Worm (Caenorhabditis elegans) whole organism, young adult: ENCODE data around the gene ZK380.2.

Experiments used
- B0035.1 ChIP-seq: sonication (generic microtip); optimal IDR thresholded peaks from 2 replicates; lab custom pipeline; 2016; ENCODE audit warnings: missing genetic modification characterization, mild to moderate bottlenecking, missing compliant biosample characterization, missing genotype, missing genetic modification reagents
- B0336.3 ChIP-seq: fragments of 200-800 bp; sonication (Bioruptor generic); IDR thresholded peaks from 2 replicates; pipeline ENCODE4 v1.3.6; 2022; ENCODE audit warnings: missing genetic modification characterization, missing compliant biosample characterization
- F22D6.2 ChIP-seq: sonication (generic microtip); optimal IDR thresholded peaks from 2 replicates; lab custom pipeline; 2016; ENCODE audit warnings: mild to moderate bottlenecking, missing genetic modification characterization, missing compliant biosample characterization
- Y53F4B.3 ChIP-seq: fragments of 200-800 bp; sonication (Bioruptor generic); IDR thresholded peaks from 2 replicates; pipeline ENCODE4 v1.3.6; 2022; ENCODE audit warnings: missing genetic modification reagents, missing genetic modification characterization, missing compliant biosample characterization
- ama-1 ChIP-seq, 3 experiments: fragments of 150-350 bp in 1 of 3; sonication (generic microtip) in 2 of 3; optimal IDR thresholded peaks; 2 replicates each; lab custom pipeline; 2014 to 2018; ENCODE audit warnings: missing biosample characterization in 2 of 3, missing genetic modification characterization in 2 of 3, missing genetic modification reagents in 2 of 3
- aptf-3 ChIP-seq: fragments of 200-800 bp; sonication (Bioruptor generic); IDR thresholded peaks from 2 replicates; pipeline ENCODE4 v1.3.6; 2022; ENCODE audit warnings: missing genetic modification characterization, missing compliant biosample characterization
- bed-2 ChIP-seq: fragments of 200-800 bp; sonication (Bioruptor generic); IDR thresholded peaks from 2 replicates; pipeline ENCODE4 v1.3.6; 2022; ENCODE audit warnings: missing genetic modification reagents, missing genetic modification characterization, missing compliant biosample characterization
- ets-4 ChIP-seq: fragments of 200-800 bp; sonication (Bioruptor generic); optimal IDR thresholded peaks from 2 replicates; lab custom pipeline; 2018; ENCODE audit warnings: mild to moderate bottlenecking, missing genetic modification characterization, missing compliant biosample characterization
- nfya-2 ChIP-seq: fragments of 200-800 bp; sonication (Bioruptor generic); IDR thresholded peaks from 2 replicates; pipeline ENCODE4 v1.3.6; 2022; ENCODE audit warnings: missing genetic modification reagents, missing genetic modification characterization, missing compliant biosample characterization
- pha-4 ChIP-seq: fragments of 150-350 bp; sonication (generic microtip); optimal IDR thresholded peaks from 2 replicates; lab custom pipeline; 2014; ENCODE audit warnings: missing biosample characterization, missing genetic modification reagents, missing genetic modification characterization
- snpc-4 ChIP-seq, 5 experiments: fragments of 150-350 bp in 1 of 5; sonication (generic microtip) in 4 of 5; optimal IDR thresholded peaks; 2 replicates each; lab custom pipeline; 2014 to 2018; ENCODE audit warnings: missing genetic modification characterization in 5 of 5, missing biosample characterization in 3 of 5, antibody characterized with exemption in 2 of 5, mild to moderate bottlenecking in 2 of 5, missing compliant biosample characterization in 2 of 5, missing genotype in 2 of 5, moderate library complexity in 2 of 5, missing genetic modification reagents in 1 of 5
- ztf-18 ChIP-seq: sonication (generic microtip); optimal IDR thresholded peaks from 2 replicates; lab custom pipeline; 2016; ENCODE audit warnings: missing genotype, mild to moderate bottlenecking, missing genetic modification characterization, missing compliant biosample characterization
- ztf-22 ChIP-seq: fragments of 200-800 bp; sonication (Bioruptor generic); optimal IDR thresholded peaks from 2 replicates; lab custom pipeline; 2018; ENCODE audit warnings: mild to moderate bottlenecking, missing genetic modification characterization, moderate library complexity, missing compliant biosample characterization
- ztf-6 ChIP-seq: fragments of 200-800 bp; sonication (Bioruptor generic); IDR thresholded peaks from 2 replicates; pipeline ENCODE4 v1.3.6; 2022; ENCODE audit warnings: missing genetic modification reagents, missing genetic modification characterization, missing compliant biosample characterization

DNA sequence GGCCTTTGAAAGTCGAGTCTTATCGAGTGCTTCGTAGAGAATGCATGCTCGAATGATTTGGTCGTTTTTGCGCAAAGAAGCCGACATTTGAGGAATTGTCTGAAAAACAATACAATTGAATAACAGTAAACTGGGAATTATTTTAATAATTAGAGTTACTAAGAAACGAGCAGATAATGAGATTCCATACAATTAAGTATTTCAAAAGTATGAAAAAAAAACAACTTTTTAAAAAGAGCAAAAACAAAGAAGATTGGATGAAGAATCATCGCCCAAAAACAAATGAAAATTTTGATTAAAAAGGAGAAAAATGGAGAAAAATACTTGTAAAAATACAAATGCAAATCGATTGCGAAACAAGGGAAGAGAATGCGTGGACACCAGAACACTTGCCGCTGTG lies 46.8 kb downstream of the ZK380.2 start, which contains the start of gene fbxa-170:
- TF ChIP-seq ztf-18 (tag; lab: Kevin White, UChicago) = no peak
- TF ChIP-seq nfya-2 (GFP tag; lab: Robert Waterston, UW) = no peak
- TF ChIP-seq ztf-6 (GFP tag; lab: Robert Waterston, UW) = no peak
- no peak for TF ChIP-seq bed-2 (GFP tag; lab: Robert Waterston, UW)
- TF ChIP-seq B0336.3 (GFP tag; lab: Robert Waterston, UW) = no peak
- TF ChIP-seq ztf-22 (GFP tag; lab: Kevin White, UChicago) = no peak
- TF ChIP-seq F22D6.2 = no peak
- no peak for TF ChIP-seq snpc-4 (GFP tag; optimal IDR thresholded peaks at IDR 0.05; lab: Kevin White, UChicago)
- no peak for TF ChIP-seq snpc-4 (tag; optimal IDR thresholded peaks at IDR 0.05; lab: Kevin White, UChicago)
- no peak for TF ChIP-seq ama-1 (optimal IDR thresholded peaks at IDR 0.05; lab: Kevin White, UChicago)
- no peak for TF ChIP-seq ama-1 (GFP tag; optimal IDR thresholded peaks at IDR 0.05; lab: Kevin White, UChicago)
- TF ChIP-seq B0035.1 (tag; lab: Kevin White, UChicago) = no peak
- TF ChIP-seq Y53F4B.3 (GFP tag; lab: Robert Waterston, UW) = no peak
- TF ChIP-seq aptf-3 (GFP tag; lab: Robert Waterston, UW) = no peak
- no peak for TF ChIP-seq pha-4 (tag; lab: Kevin White, UChicago)
- TF ChIP-seq ets-4 (GFP tag; lab: Kevin White, UChicago) = no peak
